Fruit fly (Drosophila melanogaster): ENCODE data around the gene TSG101.
A peak's percentile ranks its signal among the peaks of the same experiment; 100 is the strongest.

Gene TSG101

dm6 chr3L:16844920-16845573, 3.0 kb downstream of the TSG101 start, which contains the start of the genes kud and Zcchc7 (continued):
- TF ChIP-seq Dek (tag; optimal IDR thresholded peaks at IDR 0.05) (peak; percentile 66), CG10462 (GFP tag; optimal IDR thresholded peaks at IDR 0.05) (peak; percentile 48), gem (tag; optimal IDR thresholded peaks at IDR 0.05) (no peak), Tbp (GFP tag; optimal IDR thresholded peaks at IDR 0.05) (peak; percentile 70), chinmo (GFP tag; IDR thresholded peaks at IDR 0.05; ENCODE audit: partially characterized antibody) (no peak), CG11456 (GFP tag; IDR thresholded peaks at IDR 0.05) (no peak), CG17568 (GFP tag; optimal IDR thresholded peaks at IDR 0.05) (no peak), CG12744 (GFP tag; optimal IDR thresholded peaks at IDR 0.05) (no peak), ato (GFP tag; IDR thresholded peaks at IDR 0.05; ENCODE audit: partially characterized antibody) (0 out of 2 replicates have a peak, but pooled peaks have one; percentile 10), CG6854 (GFP tag; optimal IDR thresholded peaks at IDR 0.05) (no peak), chif (GFP tag; optimal IDR thresholded peaks at IDR 0.05) (peak in 1 of 2 experiments; percentile 59), CG31365 (tag; optimal IDR thresholded peaks at IDR 0.05) (no peak), CG6689 (GFP tag; IDR thresholded peaks at IDR 0.05) (peak; percentile 50; the same call in 1 of the 2 replicates), CG8290 (GFP tag; optimal IDR thresholded peaks at IDR 0.05) (peak; percentile 90), CG8290 (tag; optimal IDR thresholded peaks at IDR 0.05) (peak in 1 of 2 experiments; percentile 55), lbe (GFP tag; optimal IDR thresholded peaks at IDR 0.05) (peak; percentile 43), Mad (GFP tag; optimal IDR thresholded peaks at IDR 0.05) (no peak), CG15514 (GFP tag; optimal IDR thresholded peaks at IDR 0.05) (peak; percentile 66), chn (GFP tag; optimal IDR thresholded peaks at IDR 0.05) (peak; percentile 52), so (GFP tag; IDR thresholded peaks at IDR 0.05) (no peak), CG6765 (GFP tag; optimal IDR thresholded peaks at IDR 0.05) (no peak), Dip3 (GFP tag; optimal IDR thresholded peaks at IDR 0.05) (no peak), CG3838 (GFP tag; optimal IDR thresholded peaks at IDR 0.05) (no peak), C15 (GFP tag; IDR thresholded peaks at IDR 0.05) (no peak), CG9215 (GFP tag; IDR thresholded peaks at IDR 0.05) (peak; percentile 32; the same call in 1 of the 2 replicates), CG4730 (GFP tag; IDR thresholded peaks at IDR 0.05) (no peak), Jarid2 (GFP tag; optimal IDR thresholded peaks at IDR 0.05) (no peak), CG3847 (GFP tag; IDR thresholded peaks at IDR 0.05) (peak; percentile 71), twi (tag; optimal IDR thresholded peaks at IDR 0.05) (peak; percentile 48), klu (GFP tag; IDR thresholded peaks at IDR 0.05) (no peak), CG12299 (tag; optimal IDR thresholded peaks at IDR 0.05) (peak; percentile 21), fd64A (GFP tag; optimal IDR thresholded peaks at IDR 0.05) (no peak), sug (tag; optimal IDR thresholded peaks at IDR 0.05) (peak; percentile 86), p53 (GFP tag; optimal IDR thresholded peaks at IDR 0.05) (no peak), kni (GFP tag; optimal IDR thresholded peaks at IDR 0.05) (no peak), CG13424 (tag; optimal IDR thresholded peaks at IDR 0.05) (peak; percentile 82), B-H2 (GFP tag; optimal IDR thresholded peaks at IDR 0.05) (peak; percentile 69), Doc2 (GFP tag; IDR thresholded peaks at IDR 0.05) (no peak), trh (GFP tag; optimal IDR thresholded peaks at IDR 0.05) (no peak), CG7963 (GFP tag; IDR thresholded peaks at IDR 0.05; ENCODE audit: partially characterized antibody) (0 out of 3 replicates have a peak, but pooled peaks have one; percentile 6), CG17385 (GFP tag; optimal IDR thresholded peaks at IDR 0.05) (peak; percentile 59), Bgb (GFP tag; IDR thresholded peaks at IDR 0.05; ENCODE audit: partially characterized antibody) (no peak), CG2889 (GFP tag; IDR thresholded peaks at IDR 0.05) (no peak), CG10979 (tag; optimal IDR thresholded peaks at IDR 0.05) (peak; percentile 20), ranshi (GFP tag; IDR thresholded peaks at IDR 0.05) (no peak)
